Worm (Caenorhabditis elegans): ENCODE results near the gene Y75B12B.11.

- TF ChIP-seq ceh-9 (tag; optimal IDR thresholded peaks at IDR 0.05): no peak
- TF ChIP-seq lin-11 (tag; optimal IDR thresholded peaks at IDR 0.05): no peak
These were observed 875 bp downstream of the Y75B12B.11 start for ce11 chrV:15191971-15192370.
